Worm (Caenorhabditis elegans) whole organism, L4/young adult: ENCODE measurements around the gene col-170.

Experiments
- W03F9.2 ChIP-seq: fragments of 150-350 bp; optimal IDR thresholded peaks from 2 replicates; lab custom pipeline; 2014; ENCODE audit warnings: missing biosample characterization, missing genetic modification characterization
- dao-5 ChIP-seq: sonication (generic microtip); optimal IDR thresholded peaks from 2 replicates; lab custom pipeline; 2016; ENCODE audit warnings: missing genotype, missing genetic modification characterization, moderate library complexity, missing compliant biosample characterization
- him-1 ChIP-seq: sonication (generic microtip); optimal IDR thresholded peaks from 2 replicates; lab custom pipeline; 2016; ENCODE audit warnings: missing genotype, missing genetic modification reagents, missing genetic modification characterization, missing compliant biosample characterization

DNA sequence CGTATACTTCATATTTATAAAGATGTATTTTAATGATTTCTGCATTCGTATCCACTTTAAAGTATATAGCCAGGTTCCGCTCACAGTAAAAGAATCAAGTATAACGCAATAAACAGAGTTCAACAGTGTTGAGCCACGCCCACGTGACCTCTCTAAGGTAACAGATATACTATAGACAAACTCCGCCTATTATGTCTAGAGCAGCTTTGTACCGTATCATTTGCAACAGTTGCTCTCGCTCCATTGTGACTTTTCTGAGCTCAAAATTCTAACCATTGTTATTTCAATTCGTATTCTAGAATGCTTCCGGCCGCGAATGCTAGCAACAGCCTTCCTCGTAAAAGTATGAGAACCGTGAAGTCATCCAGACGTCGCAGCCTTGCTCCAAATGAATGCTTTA, 41.8 kb downstream of the col-170 start, which contains the start of gene C03B1.17:
- no peak for TF ChIP-seq W03F9.2
- TF ChIP-seq him-1 (tag; lab: Kevin White, UChicago), result no peak
- no peak for TF ChIP-seq dao-5 (tag; lab: Kevin White, UChicago)
